Fruit fly (Drosophila melanogaster): ENCODE results near the gene Ccm3.
A peak's percentile ranks its signal among the peaks of the same experiment; 100 is the strongest.

Ccm3 gene

DNA sequence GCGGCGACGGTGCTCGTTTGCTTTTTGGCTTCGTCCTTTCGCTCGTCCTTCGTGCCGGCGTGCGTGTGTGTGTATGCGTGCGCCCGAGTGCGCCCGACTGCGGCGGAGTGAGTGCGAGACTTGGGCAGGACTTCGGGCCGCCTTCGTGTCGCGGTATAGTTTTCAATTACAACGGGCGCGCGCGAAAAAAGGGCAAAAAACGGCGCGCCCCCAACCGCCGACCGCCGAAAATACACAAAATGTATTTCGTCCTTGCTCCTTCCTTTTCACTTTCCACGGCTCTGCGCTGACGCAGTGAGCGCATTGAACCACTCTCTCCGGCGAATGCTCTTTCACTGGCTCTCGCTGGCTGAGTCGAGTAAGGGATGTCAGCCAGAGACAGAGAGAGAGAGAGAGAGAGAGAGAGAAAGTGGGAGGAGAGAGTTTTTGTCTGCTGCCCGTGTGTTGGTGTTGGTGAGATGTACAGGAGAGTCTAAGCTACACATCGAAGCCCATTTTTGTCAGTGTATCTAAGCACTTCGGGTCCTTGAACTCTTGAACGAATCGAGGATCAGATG is 48.7 kb downstream of the Ccm3 start (continued):
- TF ChIP-seq seq (GFP tag; IDR thresholded peaks at IDR 0.05) (peak; percentile 79), Jarid2 (GFP tag; optimal IDR thresholded peaks at IDR 0.05) (peak; percentile 43), dysf (GFP tag; IDR thresholded peaks at IDR 0.05) (no peak), Adf1 (GFP tag; IDR thresholded peaks at IDR 0.05) (peak; percentile 38; the same call in 1 of the 2 replicates), zen (tag; optimal IDR thresholded peaks at IDR 0.05) (peak; percentile 47), CG10543 (GFP tag; optimal IDR thresholded peaks at IDR 0.05) (peak; percentile 4), Nf-YA (GFP tag; IDR thresholded peaks at IDR 0.05) (0 out of 2 replicates have a peak, but pooled peaks have one; percentile 10), kni (GFP tag; optimal IDR thresholded peaks at IDR 0.05) (peak; percentile 78), sens (GFP tag) (peak; percentile 69), MESR4 (GFP tag; optimal IDR thresholded peaks at IDR 0.05) (peak; percentile 5), onecut (GFP tag; IDR thresholded peaks at IDR 0.05) (0 out of 2 replicates have a peak, but pooled peaks have one; percentile 21), CG34422 (GFP tag; IDR thresholded peaks at IDR 0.05) (peak; percentile 49; the same call in 1 of the 3 replicates), CG33557 (GFP tag; optimal IDR thresholded peaks at IDR 0.05) (peak; percentile 4), cg (GFP tag; optimal IDR thresholded peaks at IDR 0.05) (peak; percentile 81), Dll (GFP tag; IDR thresholded peaks at IDR 0.05; ENCODE audit: partially characterized antibody) (peak; percentile 47; the same call in 1 of the 4 replicates), emc (GFP tag; optimal IDR thresholded peaks at IDR 0.05) (no peak), sqz (GFP tag; optimal IDR thresholded peaks at IDR 0.05) (peak; percentile 82), CG18011 (GFP tag; optimal IDR thresholded peaks at IDR 0.05) (no peak), sna (GFP tag; IDR thresholded peaks at IDR 0.05; ENCODE audit: partially characterized antibody) (peak; percentile 62; the same call in 1 of the 2 replicates), unc-4 (GFP tag; IDR thresholded peaks at IDR 0.05; ENCODE audit: partially characterized antibody) (peak; percentile 22; the same call in 1 of the 2 replicates), CG5953 (GFP tag; IDR thresholded peaks at IDR 0.05) (0 out of 2 replicates have a peak, but pooled peaks have one; percentile 12), rib (GFP tag; IDR thresholded peaks at IDR 0.05) (peak; percentile 25; the same call in 1 of the 2 replicates), CG18599 (GFP tag; optimal IDR thresholded peaks at IDR 0.05) (peak; percentile 14), Nf-YC (tag; optimal IDR thresholded peaks at IDR 0.05) (peak; percentile 39), CG32767 (GFP tag; IDR thresholded peaks at IDR 0.05) (peak; percentile 74), Deaf1 (tag; optimal IDR thresholded peaks at IDR 0.05) (peak; percentile 99), pros (GFP tag; optimal IDR thresholded peaks at IDR 0.05) (peak; percentile 98), gce (GFP tag; IDR thresholded peaks at IDR 0.05) (peak; percentile 43; the same call in 1 of the 3 replicates), ewg (GFP tag; optimal IDR thresholded peaks at IDR 0.05) (peak; percentile 93), zen2 (GFP tag; IDR thresholded peaks at IDR 0.05; ENCODE audit: partially characterized antibody) (0 out of 3 replicates have a peak, but pooled peaks have one; percentile 41), abd-A (tag; optimal IDR thresholded peaks at IDR 0.05) (peak; percentile 58), inv (GFP tag; IDR thresholded peaks at IDR 0.05; ENCODE audit: partially characterized antibody) (no peak), Lpt (GFP tag; optimal IDR thresholded peaks at IDR 0.05) (peak; percentile 66), CG2199 (GFP tag; IDR thresholded peaks at IDR 0.05) (0 out of 3 replicates have a peak, but pooled peaks have one; percentile 12), Trl (optimal IDR thresholded peaks at IDR 0.05) (peak; percentile 87 to 97), Trl (GFP tag; optimal IDR thresholded peaks at IDR 0.05) (peak; percentile 41), CG1832 (GFP tag; optimal IDR thresholded peaks at IDR 0.05) (peak; percentile 57), pzg (GFP tag; optimal IDR thresholded peaks at IDR 0.05) (no peak), sim (GFP tag; IDR thresholded peaks at IDR 0.05) (no peak), CG11695 (GFP tag; IDR thresholded peaks at IDR 0.05) (0 out of 3 replicates have a peak, but pooled peaks have one; percentile 53), yki (optimal IDR thresholded peaks at IDR 0.05) (peak; percentile 94), Stat92E (GFP tag; optimal IDR thresholded peaks at IDR 0.05) (peak in 1 of 3 experiments; percentile 18), Hr39 (optimal IDR thresholded peaks at IDR 0.05) (peak; percentile 98), br (optimal IDR thresholded peaks at IDR 0.05) (no peak), Blimp-1 (GFP tag; optimal IDR thresholded peaks at IDR 0.05) (peak; percentile 44), CG8290 (GFP tag; optimal IDR thresholded peaks at IDR 0.05) (no peak), CG8290 (tag; optimal IDR thresholded peaks at IDR 0.05) (peak in 1 of 2 experiments; percentile 30), Kr (GFP tag; optimal IDR thresholded peaks at IDR 0.05) (peak; percentile 90), Hand (GFP tag; optimal IDR thresholded peaks at IDR 0.05) (peak; percentile 42)
